Fruit fly (Drosophila melanogaster) whole organism, embryonic: Measurements from ENCODE around the gene PGAP1.
A peak's percentile ranks its signal among the peaks of the same experiment; 100 is the strongest.

Source experiments
- Atf-2 ChIP-seq: fragments of 200-800 bp; sonication (Bioruptor generic); optimal IDR thresholded peaks from 2 replicates; lab custom pipeline; 2016; ENCODE audit warnings: missing biosample characterization, missing genetic modification characterization
- CG10565 ChIP-seq: fragments of 200-800 bp; sonication (Bioruptor generic); optimal IDR thresholded peaks from 3 replicates; lab custom pipeline; 2016; ENCODE audit warnings: missing biosample characterization, mild to moderate bottlenecking, missing genetic modification characterization
- CG11398 ChIP-seq: fragments of 200-800 bp; sonication (Bioruptor generic); optimal IDR thresholded peaks from 2 replicates; lab custom pipeline; 2016; ENCODE audit warnings: missing biosample characterization, missing genetic modification characterization
- CG11504 ChIP-seq: fragments of 200-800 bp; sonication (Bioruptor generic); optimal IDR thresholded peaks from 3 replicates; lab custom pipeline; 2019; ENCODE audit warnings: missing biosample characterization, mild to moderate bottlenecking, missing genetic modification characterization, moderate library complexity
- CG13123 ChIP-seq: fragments of 200-800 bp; sonication (Bioruptor generic); optimal IDR thresholded peaks from 2 replicates; lab custom pipeline; 2016; ENCODE audit warnings: missing biosample characterization, missing genetic modification characterization
- CG14441 ChIP-seq: fragments of 200-800 bp; sonication (Bioruptor generic); IDR thresholded peaks from 2 replicates; pipeline ENCODE4 v1.3.6; 2022; ENCODE audit warnings: missing biosample characterization, missing genetic modification characterization
- CG14860 ChIP-seq: fragments of 200-800 bp; sonication (Bioruptor generic); IDR thresholded peaks from 3 replicates; pipeline ENCODE4 v1.3.6; 2022; ENCODE audit warnings: missing biosample characterization, missing genetic modification characterization; ENCODE audit not compliant: partially characterized antibody
- CG15696 ChIP-seq: fragments of 200-800 bp; sonication (Bioruptor generic); optimal IDR thresholded peaks from 2 replicates; lab custom pipeline; 2019; ENCODE audit warnings: missing biosample characterization, mild to moderate bottlenecking, missing genetic modification characterization, moderate library complexity
- CG1602 ChIP-seq: fragments of 200-800 bp; sonication (Bioruptor generic); optimal IDR thresholded peaks from 3 replicates; lab custom pipeline; 2016; ENCODE audit warnings: missing biosample characterization, missing genetic modification characterization
- CG17912 ChIP-seq: fragments of 200-800 bp; sonication (Bioruptor generic); optimal IDR thresholded peaks from 2 replicates; lab custom pipeline; 2018; ENCODE audit warnings: missing biosample characterization, mild to moderate bottlenecking, missing genetic modification characterization
- CG2712 ChIP-seq: fragments of 200-800 bp; optimal IDR thresholded peaks from 3 replicates; lab custom pipeline; 2019; ENCODE audit warnings: missing biosample characterization, mild to moderate bottlenecking, missing genetic modification characterization, moderate library complexity
- CG3065 ChIP-seq: fragments of 200-800 bp; sonication (Bioruptor generic); optimal IDR thresholded peaks from 2 replicates; lab custom pipeline; 2016; ENCODE audit warnings: missing biosample characterization, missing genetic modification characterization
- CG32772 ChIP-seq: fragments of 200-800 bp; sonication (Bioruptor generic); IDR thresholded peaks from 2 replicates; pipeline ENCODE4 v1.3.6; 2022; ENCODE audit warnings: missing biosample characterization, missing genetic modification characterization
- CG33213 ChIP-seq: fragments of 200-800 bp; sonication (Bioruptor generic); optimal IDR thresholded peaks from 3 replicates; lab custom pipeline; 2016; ENCODE audit warnings: missing biosample characterization, missing genetic modification characterization
- CG4404 ChIP-seq: fragments of 200-800 bp; sonication (Bioruptor generic); IDR thresholded peaks from 2 replicates; pipeline ENCODE4 v1.3.6; 2022; ENCODE audit warnings: missing biosample characterization, missing genetic modification characterization
- CG4707 ChIP-seq: fragments of 200-800 bp; sonication (Bioruptor generic); optimal IDR thresholded peaks from 2 replicates; lab custom pipeline; 2018; ENCODE audit warnings: missing biosample characterization, mild to moderate bottlenecking, missing genetic modification characterization, moderate library complexity
- CG8281 ChIP-seq: fragments of 200-800 bp; sonication (Bioruptor generic); optimal IDR thresholded peaks from 2 replicates; lab custom pipeline; 2018; ENCODE audit warnings: missing biosample characterization, mild to moderate bottlenecking, missing genetic modification characterization, moderate library complexity
- CG9215 ChIP-seq: fragments of 200-800 bp; sonication (Bioruptor generic); IDR thresholded peaks from 2 replicates; pipeline ENCODE4 v1.3.6; 2022; ENCODE audit warnings: missing biosample characterization, missing genetic modification characterization
- Camta ChIP-seq: fragments of 200-800 bp; sonication (Bioruptor generic); optimal IDR thresholded peaks from 2 replicates; lab custom pipeline; 2016; ENCODE audit warnings: missing biosample characterization, missing genetic modification characterization
- CrebB ChIP-seq: fragments of 200-800 bp; sonication (Bioruptor generic); optimal IDR thresholded peaks from 3 replicates; lab custom pipeline; 2018; ENCODE audit warnings: missing biosample characterization, mild to moderate bottlenecking, missing genetic modification characterization
- Dip3 ChIP-seq: fragments of 200-800 bp; sonication (Bioruptor generic); optimal IDR thresholded peaks from 3 replicates; lab custom pipeline; 2016; ENCODE audit warnings: missing biosample characterization, missing genetic modification characterization
- Dp ChIP-seq: fragments of 200-800 bp; sonication (Bioruptor generic); optimal IDR thresholded peaks from 2 replicates; lab custom pipeline; 2018; ENCODE audit warnings: missing biosample characterization, mild to moderate bottlenecking, missing genetic modification characterization, moderate library complexity
- Ets97D ChIP-seq: fragments of 200-800 bp; sonication (Bioruptor generic); optimal IDR thresholded peaks from 3 replicates; lab custom pipeline; 2016; ENCODE audit warnings: missing biosample characterization, missing genetic modification characterization
- H15 ChIP-seq: fragments of 200-800 bp; sonication (Bioruptor generic); IDR thresholded peaks from 3 replicates; pipeline ENCODE4 v1.3.6; 2022; ENCODE audit warnings: missing biosample characterization, missing genetic modification characterization
- HLH4C ChIP-seq: fragments of 200-800 bp; sonication (Bioruptor generic); IDR thresholded peaks from 3 replicates; pipeline ENCODE4 v1.3.6; 2022; ENCODE audit warnings: missing biosample characterization, missing genetic modification characterization; ENCODE audit not compliant: partially characterized antibody
- Mrtf ChIP-seq: fragments of 200-800 bp; sonication (Bioruptor generic); IDR thresholded peaks from 3 replicates; pipeline ENCODE4 v1.3.6; 2022; ENCODE audit warnings: missing biosample characterization, missing genetic modification characterization
- Nf-YC ChIP-seq: fragments of 200-800 bp; optimal IDR thresholded peaks from 3 replicates; lab custom pipeline; 2019; ENCODE audit warnings: missing biosample characterization, mild to moderate bottlenecking, missing genetic modification characterization, moderate library complexity
- Sin3A ChIP-seq: fragments of >200 bp; optimal IDR thresholded peaks from 2 replicates; lab custom pipeline; 2018
- abd-A ChIP-seq: fragments of 200-800 bp; sonication (Bioruptor generic); optimal IDR thresholded peaks from 3 replicates; lab custom pipeline; 2019; ENCODE audit warnings: missing biosample characterization, mild to moderate bottlenecking, missing genetic modification characterization, moderate library complexity
- bowl ChIP-seq: fragments of 200-800 bp; sonication (Bioruptor generic); IDR thresholded peaks from 2 replicates; pipeline ENCODE4 v1.3.6; 2022; ENCODE audit warnings: missing biosample characterization, missing genetic modification characterization
- br ChIP-seq: fragments of >200 bp; optimal IDR thresholded peaks from 2 replicates; lab custom pipeline; 2017
- cas ChIP-seq: fragments of 200-800 bp; sonication (Bioruptor generic); IDR thresholded peaks from 2 replicates; pipeline ENCODE4 v1.3.6; 2022; ENCODE audit warnings: missing biosample characterization, missing genetic modification characterization
- ci ChIP-seq: fragments of 200-800 bp; sonication (Bioruptor generic); IDR thresholded peaks from 3 replicates; pipeline ENCODE4 v1.3.6; 2022; ENCODE audit warnings: missing biosample characterization, missing genetic modification characterization
- dm ChIP-seq: fragments of 200-800 bp; sonication (Bioruptor generic); optimal IDR thresholded peaks from 3 replicates; lab custom pipeline; 2016; ENCODE audit warnings: missing biosample characterization, missing genetic modification characterization
- hb ChIP-seq: fragments of 200-800 bp; sonication (Bioruptor generic); IDR thresholded peaks from 3 replicates; pipeline ENCODE4 v1.3.6; 2022; ENCODE audit warnings: missing biosample characterization, missing genetic modification characterization; ENCODE audit not compliant: partially characterized antibody
- inv ChIP-seq: fragments of 200-800 bp; sonication (Bioruptor generic); IDR thresholded peaks from 2 replicates; pipeline ENCODE4 v1.3.6; 2022; ENCODE audit warnings: missing biosample characterization, missing genetic modification characterization; ENCODE audit not compliant: partially characterized antibody
- mirr ChIP-seq: fragments of 200-800 bp; sonication (Bioruptor generic); optimal IDR thresholded peaks from 3 replicates; lab custom pipeline; 2018; ENCODE audit warnings: missing biosample characterization, mild to moderate bottlenecking, missing genetic modification characterization
- odd ChIP-seq: fragments of 200-800 bp; sonication (Bioruptor generic); optimal IDR thresholded peaks from 2 replicates; lab custom pipeline; 2017; ENCODE audit warnings: missing biosample characterization, mild to moderate bottlenecking, missing genetic modification characterization
- psq ChIP-seq: fragments of 200-800 bp; sonication (Bioruptor generic); optimal IDR thresholded peaks from 2 replicates; lab custom pipeline; 2017; ENCODE audit warnings: missing biosample characterization, missing genetic modification characterization
- ro ChIP-seq: fragments of 200-800 bp; sonication (Bioruptor generic); IDR thresholded peaks from 2 replicates; pipeline ENCODE4 v1.3.6; 2022; ENCODE audit warnings: missing biosample characterization, missing genetic modification characterization
- salm ChIP-seq: fragments of 200-800 bp; sonication (Bioruptor generic); optimal IDR thresholded peaks from 2 replicates; lab custom pipeline; 2018; ENCODE audit warnings: missing biosample characterization, mild to moderate bottlenecking, missing genetic modification characterization
- sc ChIP-seq, 3 experiments: fragments of >200 bp in 2 of 3; fragments of 200-800 bp in 1 of 3; sonication (Bioruptor generic) in 1 of 3; optimal IDR thresholded peaks; 2 replicates in 2 of 3; 3 replicates in 1 of 3; lab custom pipeline; 2017; ENCODE audit warnings: mild to moderate bottlenecking in 1 of 3, missing biosample characterization in 1 of 3, missing genetic modification characterization in 1 of 3, missing genetic modification reagents in 1 of 3
- schlank ChIP-seq: fragments of 200-800 bp; sonication (Bioruptor generic); optimal IDR thresholded peaks from 2 replicates; lab custom pipeline; 2018; ENCODE audit warnings: missing biosample characterization, mild to moderate bottlenecking, missing genetic modification characterization
- seq ChIP-seq: fragments of 200-800 bp; sonication (Bioruptor generic); IDR thresholded peaks from 2 replicates; pipeline ENCODE4 v1.3.6; 2022; ENCODE audit warnings: missing biosample characterization, missing genetic modification characterization
- slbo ChIP-seq: fragments of 200-800 bp; sonication (Bioruptor generic); IDR thresholded peaks from 2 replicates; pipeline ENCODE4 v1.3.6; 2022; ENCODE audit warnings: missing biosample characterization, missing genetic modification characterization
- stc ChIP-seq: fragments of 200-800 bp; sonication (Bioruptor generic); IDR thresholded peaks from 2 replicates; pipeline ENCODE4 v1.3.6; 2022; ENCODE audit warnings: missing biosample characterization, missing genetic modification characterization
- stwl ChIP-seq: fragments of 200-800 bp; sonication (Bioruptor generic); optimal IDR thresholded peaks from 3 replicates; lab custom pipeline; 2018; ENCODE audit warnings: missing biosample characterization, mild to moderate bottlenecking, missing genetic modification characterization, moderate library complexity
- sug ChIP-seq: fragments of 200-800 bp; optimal IDR thresholded peaks from 2 replicates; lab custom pipeline; 2019; ENCODE audit warnings: missing biosample characterization, mild to moderate bottlenecking, missing genetic modification characterization, moderate library complexity
- tap ChIP-seq: fragments of 200-800 bp; optimal IDR thresholded peaks from 3 replicates; lab custom pipeline; 2019; ENCODE audit warnings: missing biosample characterization, mild to moderate bottlenecking, missing genetic modification characterization, moderate library complexity
- tio ChIP-seq: fragments of 200-800 bp; sonication (Bioruptor generic); optimal IDR thresholded peaks from 2 replicates; lab custom pipeline; 2017; ENCODE audit warnings: missing biosample characterization, missing genetic modification characterization, inconsistent platforms
- unpg ChIP-seq: fragments of 200-800 bp; sonication (Bioruptor generic); optimal IDR thresholded peaks from 3 replicates; lab custom pipeline; 2018; ENCODE audit warnings: missing biosample characterization, mild to moderate bottlenecking, missing genetic modification characterization, moderate library complexity
- vvl ChIP-seq: fragments of 200-800 bp; sonication (Bioruptor generic); IDR thresholded peaks from 2 replicates; pipeline ENCODE4 v1.3.6; 2022; ENCODE audit warnings: missing biosample characterization, missing genetic modification characterization

The PGAP1 gene

dm6 chrX:5665902-5666301 lies 23.4 kb downstream of the PGAP1 start, which contains the start of the genes Sirt4 and CG4119 (continued):
- no peak; the same call in 1 of the 2 replicates for TF ChIP-seq vvl
- no peak for TF ChIP-seq CG15696 (tag; lab: Kevin White, UChicago)
- TF ChIP-seq CG4707 (GFP tag; lab: Kevin White, UChicago), result no peak
- TF ChIP-seq Sin3A, result peak; percentile 68
- no peak for TF ChIP-seq CG32772 (GFP tag; lab: Robert Waterston, UW)
- TF ChIP-seq CG4404, result no peak
- TF ChIP-seq CrebB (tag; lab: Kevin White, UChicago), result no peak
- no peak for TF ChIP-seq Mrtf (GFP tag; lab: Robert Waterston, UW)
- TF ChIP-seq salm, result no peak
- no peak for TF ChIP-seq psq
- TF ChIP-seq CG10565 (GFP tag; lab: Kevin White, UChicago), result no peak
- no peak for TF ChIP-seq schlank (tag; lab: Kevin White, UChicago)
- peak; percentile 94 for TF ChIP-seq CG14860
- TF ChIP-seq sc (optimal IDR thresholded peaks at IDR 0.05; lab: Kevin White, UChicago), result no peak
- no peak for TF ChIP-seq sc (GFP tag; optimal IDR thresholded peaks at IDR 0.05; lab: Kevin White, UChicago)
- TF ChIP-seq unpg (GFP tag; lab: Kevin White, UChicago), result no peak
- peak; percentile 30; the same call in 1 of the 3 replicates for TF ChIP-seq H15 (GFP tag; lab: Robert Waterston, UW)
- peak; percentile 63 for TF ChIP-seq sug (tag; lab: Kevin White, UChicago)
- TF ChIP-seq slbo (GFP tag; lab: Robert Waterston, UW), result peak; percentile 54; the same call in 1 of the 2 replicates
- no peak for TF ChIP-seq tio (GFP tag; lab: Kevin White, UChicago)
- no peak for TF ChIP-seq cas
- TF ChIP-seq mirr (GFP tag; lab: Kevin White, UChicago), result peak; percentile 19
- peak; percentile 97 for TF ChIP-seq hb
- no peak for TF ChIP-seq Camta (GFP tag; lab: Kevin White, UChicago)
- TF ChIP-seq CG33213, result peak; percentile 25
- peak; percentile 52 for TF ChIP-seq Dp (GFP tag; lab: Kevin White, UChicago)
- no peak for TF ChIP-seq CG14441 (GFP tag; lab: Robert Waterston, UW)
- TF ChIP-seq seq, result no peak
- no peak for TF ChIP-seq bowl (GFP tag; lab: Robert Waterston, UW)
- no peak for TF ChIP-seq CG3065 (GFP tag; lab: Kevin White, UChicago)
- no peak for TF ChIP-seq ro (GFP tag; lab: Robert Waterston, UW)
- TF ChIP-seq Atf-2 (GFP tag; lab: Kevin White, UChicago), result no peak
- peak; percentile 97 for TF ChIP-seq HLH4C (GFP tag; lab: Robert Waterston, UW)
- TF ChIP-seq tap (tag; lab: Kevin White, UChicago), result no peak
- no peak for TF ChIP-seq CG11398
- peak; percentile 72 for TF ChIP-seq Ets97D (GFP tag; lab: Kevin White, UChicago)
- TF ChIP-seq CG2712 (tag; lab: Kevin White, UChicago), result peak; percentile 38
- TF ChIP-seq Nf-YC (tag; lab: Kevin White, UChicago), result peak; percentile 30
- no peak for TF ChIP-seq stc (GFP tag; lab: Robert Waterston, UW)
- TF ChIP-seq abd-A (tag; lab: Kevin White, UChicago), result no peak
- no peak for TF ChIP-seq odd (GFP tag; lab: Kevin White, UChicago)
- no peak for TF ChIP-seq CG9215 (GFP tag; lab: Robert Waterston, UW)
- TF ChIP-seq br (lab: Kevin White, UChicago), result no peak
- TF ChIP-seq Dip3 (GFP tag; lab: Kevin White, UChicago), result peak; percentile 12
- TF ChIP-seq ci (GFP tag; lab: Robert Waterston, UW), result no peak
- TF ChIP-seq dm, result peak; percentile 64
- TF ChIP-seq inv, result peak; percentile 94
- peak; percentile 66 for TF ChIP-seq stwl
- TF ChIP-seq CG1602 (GFP tag; lab: Kevin White, UChicago), result no peak
- TF ChIP-seq CG13123 (GFP tag; lab: Kevin White, UChicago), result no peak
- TF ChIP-seq CG11504 (tag; lab: Kevin White, UChicago), result no peak
- no peak for TF ChIP-seq CG17912 (GFP tag; lab: Kevin White, UChicago)
- no peak for TF ChIP-seq CG8281
